Fruit fly (Drosophila melanogaster) whole organism, embryonic: ENCODE measurements around the gene Atat.

Experiments
- CG4617 ChIP-seq: fragments of 200-800 bp; sonication (Bioruptor generic); optimal IDR thresholded peaks from 3 replicates; lab custom pipeline; 2016; ENCODE audit warnings: missing biosample characterization, missing genetic modification characterization, borderline replicate concordance
- NFAT ChIP-seq: fragments of 200-800 bp; sonication (Bioruptor generic); IDR thresholded peaks from 2 replicates; pipeline ENCODE4 v1.3.6; 2022; ENCODE audit warnings: missing biosample characterization, missing genetic modification characterization
- luna ChIP-seq: fragments of 200-800 bp; sonication (Bioruptor generic); optimal IDR thresholded peaks from 2 replicates; lab custom pipeline; 2016; ENCODE audit warnings: missing biosample characterization, missing genetic modification characterization
- peb ChIP-seq: fragments of 200-800 bp; sonication (Bioruptor generic); IDR thresholded peaks from 2 replicates; pipeline ENCODE4 v1.3.6; 2022; ENCODE audit warnings: missing biosample characterization, missing genetic modification characterization
- sna ChIP-seq: fragments of 200-800 bp; sonication (Bioruptor generic); IDR thresholded peaks from 2 replicates; pipeline ENCODE4 v1.3.6; 2022; ENCODE audit warnings: missing biosample characterization, missing genetic modification characterization; ENCODE audit not compliant: partially characterized antibody
- usp ChIP-seq: fragments of >200 bp; optimal IDR thresholded peaks from 2 replicates; lab custom pipeline; 2017; ENCODE audit warnings: missing biosample characterization, missing genetic modification characterization

DNA sequence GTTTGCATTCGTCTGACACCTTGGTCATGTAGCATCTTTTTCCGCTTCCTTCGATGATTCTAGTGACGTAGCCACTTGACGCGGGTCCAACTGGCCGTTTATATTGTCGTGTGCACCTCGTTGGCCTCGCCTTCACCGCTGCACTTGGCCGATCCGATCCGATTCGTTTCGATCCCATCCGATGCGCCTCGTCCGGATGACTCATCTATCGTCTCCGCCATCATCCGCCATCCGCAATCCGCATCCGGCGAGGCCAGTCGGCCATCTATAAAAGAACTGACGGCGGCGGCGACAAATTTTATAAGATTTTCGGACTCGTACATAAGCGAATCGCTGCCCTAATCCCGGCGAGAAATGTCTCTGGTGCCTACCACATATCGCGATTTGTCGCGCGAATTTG, 51.4 kb downstream of the Atat start, which contains the start of gene CG4461:
- TF ChIP-seq NFAT (GFP tag; lab: Robert Waterston, UW) (no peak), luna (GFP tag; lab: Kevin White, UChicago) (no peak), peb (GFP tag; lab: Robert Waterston, UW) (no peak), CG4617 (no peak), usp (no peak), sna (no peak)
